Fruit fly (Drosophila melanogaster) whole organism, embryonic: ENCODE data around the gene Sidpn.

Source experiments
- CG10462 ChIP-seq: fragments of 200-800 bp; sonication (Bioruptor generic); optimal IDR thresholded peaks from 2 replicates; lab custom pipeline; 2016; ENCODE audit warnings: missing biosample characterization, missing genetic modification characterization
- CG10959 ChIP-seq: fragments of 200-800 bp; sonication (Bioruptor generic); IDR thresholded peaks from 2 replicates; pipeline ENCODE4 v1.3.6; 2022; ENCODE audit warnings: missing biosample characterization, missing genetic modification characterization
- CG12155 ChIP-seq: fragments of 200-800 bp; sonication (Bioruptor generic); optimal IDR thresholded peaks from 3 replicates; lab custom pipeline; 2016; ENCODE audit warnings: missing biosample characterization, missing genetic modification characterization
- CG12391 ChIP-seq: fragments of 200-800 bp; sonication (Bioruptor generic); optimal IDR thresholded peaks from 3 replicates; lab custom pipeline; 2018; ENCODE audit warnings: missing biosample characterization, mild to moderate bottlenecking, missing genetic modification characterization, moderate library complexity
- CG12659 ChIP-seq: fragments of 200-800 bp; sonication (Bioruptor generic); optimal IDR thresholded peaks from 3 replicates; lab custom pipeline; 2017; ENCODE audit warnings: mild to moderate bottlenecking, missing biosample characterization, missing genetic modification reagents, missing genetic modification characterization
- CG13123 ChIP-seq: fragments of 200-800 bp; sonication (Bioruptor generic); optimal IDR thresholded peaks from 2 replicates; lab custom pipeline; 2016; ENCODE audit warnings: missing biosample characterization, missing genetic modification characterization
- CG14965 ChIP-seq: fragments of 200-800 bp; sonication (Bioruptor generic); optimal IDR thresholded peaks from 2 replicates; lab custom pipeline; 2016; ENCODE audit warnings: missing biosample characterization, missing genetic modification characterization, borderline replicate concordance
- CG16813 ChIP-seq: fragments of 200-800 bp; sonication (Bioruptor generic); IDR thresholded peaks from 3 replicates; pipeline ENCODE4 v1.3.6; 2022; ENCODE audit warnings: missing biosample characterization, missing genetic modification characterization; ENCODE audit not compliant: partially characterized antibody
- CG16815 ChIP-seq: fragments of 200-800 bp; sonication (Bioruptor generic); optimal IDR thresholded peaks from 3 replicates; lab custom pipeline; 2017; ENCODE audit warnings: missing biosample characterization, mild to moderate bottlenecking, missing genetic modification characterization
- CG2889 ChIP-seq: fragments of 200-800 bp; sonication (Bioruptor generic); IDR thresholded peaks from 3 replicates; pipeline ENCODE4 v1.3.6; 2022; ENCODE audit warnings: missing biosample characterization, missing genetic modification characterization
- CG30020 ChIP-seq: fragments of 200-800 bp; optimal IDR thresholded peaks from 2 replicates; lab custom pipeline; 2019; ENCODE audit warnings: missing biosample characterization, mild to moderate bottlenecking, missing genetic modification characterization, moderate library complexity
- CG30431 ChIP-seq: fragments of 200-800 bp; sonication (Bioruptor generic); optimal IDR thresholded peaks from 2 replicates; lab custom pipeline; 2017; ENCODE audit warnings: missing biosample characterization, missing genetic modification characterization
- CG34224 ChIP-seq: fragments of 200-800 bp; sonication (Bioruptor generic); IDR thresholded peaks from 3 replicates; pipeline ENCODE4 v1.3.6; 2022; ENCODE audit warnings: missing biosample characterization, missing genetic modification characterization; ENCODE audit not compliant: partially characterized antibody
- CG4820 ChIP-seq: fragments of 200-800 bp; sonication (Bioruptor generic); optimal IDR thresholded peaks from 3 replicates; lab custom pipeline; 2016; ENCODE audit warnings: missing biosample characterization, missing genetic modification characterization
- CG6175 ChIP-seq: fragments of 200-800 bp; sonication (Bioruptor generic); IDR thresholded peaks from 3 replicates; pipeline ENCODE4 v1.3.6; 2022; ENCODE audit warnings: missing biosample characterization, missing genetic modification characterization
- CG6765 ChIP-seq: fragments of 200-800 bp; sonication (Bioruptor generic); optimal IDR thresholded peaks from 3 replicates; lab custom pipeline; 2017; ENCODE audit warnings: missing biosample characterization, mild to moderate bottlenecking, missing genetic modification characterization
- CG7556 ChIP-seq: fragments of 200-800 bp; sonication (Bioruptor generic); optimal IDR thresholded peaks from 2 replicates; lab custom pipeline; 2017; ENCODE audit warnings: missing biosample characterization, mild to moderate bottlenecking, missing genetic modification characterization
- Dad ChIP-seq: fragments of 200-800 bp; sonication (Bioruptor generic); optimal IDR thresholded peaks from 3 replicates; lab custom pipeline; 2016; ENCODE audit warnings: missing biosample characterization, missing genetic modification characterization
- Doc2 ChIP-seq: fragments of 200-800 bp; sonication (Bioruptor generic); IDR thresholded peaks from 2 replicates; pipeline ENCODE4 v1.3.6; 2022; ENCODE audit warnings: missing biosample characterization, missing genetic modification characterization
- Dref ChIP-seq: fragments of 200-800 bp; sonication (Bioruptor generic); IDR thresholded peaks from 2 replicates; pipeline ENCODE4 v1.3.6; 2022; ENCODE audit warnings: missing biosample characterization, missing genetic modification characterization
- Fer2 ChIP-seq: fragments of 200-800 bp; sonication (Bioruptor generic); optimal IDR thresholded peaks from 2 replicates; lab custom pipeline; 2018; ENCODE audit warnings: missing biosample characterization, mild to moderate bottlenecking, missing genetic modification characterization, moderate library complexity
- HHEX ChIP-seq: fragments of 200-800 bp; sonication (Bioruptor generic); optimal IDR thresholded peaks from 3 replicates; lab custom pipeline; 2017; ENCODE audit warnings: missing biosample characterization, mild to moderate bottlenecking, missing genetic modification characterization, missing genetic modification reagents
- Max ChIP-seq: fragments of 200-800 bp; sonication (Bioruptor generic); optimal IDR thresholded peaks from 2 replicates; lab custom pipeline; 2016; ENCODE audit warnings: missing biosample characterization, mild to moderate bottlenecking, missing genetic modification characterization
- Med ChIP-seq: fragments of 200-800 bp; sonication (Bioruptor generic); peaks from one replicate; lab custom pipeline; 2016; ENCODE audit warnings: missing biosample characterization, missing genetic modification characterization, mild to moderate bottlenecking, inconsistent platforms, moderate library complexity
- Opbp ChIP-seq: fragments of 200-800 bp; sonication (Bioruptor generic); IDR thresholded peaks from 3 replicates; pipeline ENCODE4 v1.3.6; 2022; ENCODE audit warnings: missing biosample characterization, missing genetic modification characterization; ENCODE audit not compliant: partially characterized antibody
- PHDP ChIP-seq: fragments of 200-800 bp; sonication (Bioruptor generic); optimal IDR thresholded peaks from 3 replicates; lab custom pipeline; 2018; ENCODE audit warnings: missing biosample characterization, mild to moderate bottlenecking, missing genetic modification characterization, moderate library complexity
- Scr ChIP-seq: fragments of 200-800 bp; sonication (Bioruptor generic); IDR thresholded peaks from 2 replicates; pipeline ENCODE4 v1.3.6; 2022; ENCODE audit warnings: missing biosample characterization, missing genetic modification characterization; ENCODE audit not compliant: partially characterized antibody
- Six4 ChIP-seq: fragments of 200-800 bp; sonication (Bioruptor generic); optimal IDR thresholded peaks from 2 replicates; lab custom pipeline; 2016; ENCODE audit warnings: missing biosample characterization, missing genetic modification characterization
- Usf ChIP-seq: fragments of 200-800 bp; sonication (Bioruptor generic); optimal IDR thresholded peaks from 2 replicates; lab custom pipeline; 2017; ENCODE audit warnings: missing genotype, missing biosample characterization, missing genetic modification characterization
- Xrp1 ChIP-seq: fragments of 200-800 bp; sonication (Bioruptor generic); IDR thresholded peaks from 2 replicates; pipeline ENCODE4 v1.3.6; 2022; ENCODE audit warnings: missing biosample characterization, missing genetic modification characterization
- br ChIP-seq: fragments of >200 bp; optimal IDR thresholded peaks from 2 replicates; lab custom pipeline; 2017
- bsh ChIP-seq, 2 experiments: fragments of 200-800 bp; sonication (Bioruptor generic); optimal IDR thresholded peaks; 2 replicates each; lab custom pipeline; 2017 to 2018; ENCODE audit warnings: mild to moderate bottlenecking in 2 of 2, missing biosample characterization in 2 of 2, missing genetic modification characterization in 2 of 2, moderate library complexity in 1 of 2
- caup ChIP-seq: fragments of 200-800 bp; sonication (Bioruptor generic); optimal IDR thresholded peaks from 3 replicates; lab custom pipeline; 2017; ENCODE audit warnings: missing biosample characterization, mild to moderate bottlenecking, missing genetic modification characterization, moderate library complexity; ENCODE audit not compliant: severe bottlenecking
- cg ChIP-seq: fragments of 200-800 bp; sonication (Bioruptor generic); optimal IDR thresholded peaks from 3 replicates; lab custom pipeline; 2019; ENCODE audit warnings: missing biosample characterization, mild to moderate bottlenecking, missing genetic modification characterization, moderate library complexity
- fd64A ChIP-seq: fragments of 200-800 bp; sonication (Bioruptor generic); optimal IDR thresholded peaks from 3 replicates; lab custom pipeline; 2018; ENCODE audit warnings: missing biosample characterization, mild to moderate bottlenecking, missing genetic modification characterization
- gcm ChIP-seq: fragments of 200-800 bp; sonication (Bioruptor generic); optimal IDR thresholded peaks from 2 replicates; lab custom pipeline; 2019; ENCODE audit warnings: missing biosample characterization, mild to moderate bottlenecking, missing genetic modification characterization, moderate library complexity
- her ChIP-seq: fragments of 200-800 bp; sonication (Bioruptor generic); optimal IDR thresholded peaks from 2 replicates; lab custom pipeline; 2016; ENCODE audit warnings: missing biosample characterization, missing genetic modification characterization
- ind ChIP-seq: fragments of 200-800 bp; sonication (Bioruptor generic); optimal IDR thresholded peaks from 3 replicates; lab custom pipeline; 2016; ENCODE audit warnings: missing biosample characterization, missing genetic modification characterization
- ken ChIP-seq: fragments of 200-800 bp; sonication (Bioruptor generic); IDR thresholded peaks from 3 replicates; pipeline ENCODE4 v1.3.6; 2022; ENCODE audit warnings: missing biosample characterization, missing genetic modification characterization
- lilli ChIP-seq: fragments of 200-800 bp; sonication (Bioruptor generic); optimal IDR thresholded peaks from 3 replicates; lab custom pipeline; 2016; ENCODE audit warnings: missing biosample characterization, missing genetic modification characterization
- luna ChIP-seq: fragments of 200-800 bp; sonication (Bioruptor generic); optimal IDR thresholded peaks from 2 replicates; lab custom pipeline; 2016; ENCODE audit warnings: missing biosample characterization, missing genetic modification characterization
- nerfin-1 ChIP-seq: fragments of 200-800 bp; sonication (Bioruptor generic); optimal IDR thresholded peaks from 3 replicates; lab custom pipeline; 2019; ENCODE audit warnings: missing biosample characterization, mild to moderate bottlenecking, missing genetic modification characterization, moderate library complexity
- nom ChIP-seq: fragments of 200-800 bp; sonication (Bioruptor generic); optimal IDR thresholded peaks from 2 replicates; lab custom pipeline; 2017; ENCODE audit warnings: missing biosample characterization, missing genetic modification characterization, mild to moderate bottlenecking, moderate library complexity, missing genetic modification reagents
- peb ChIP-seq: fragments of 200-800 bp; sonication (Bioruptor generic); IDR thresholded peaks from 2 replicates; pipeline ENCODE4 v1.3.6; 2022; ENCODE audit warnings: missing biosample characterization, missing genetic modification characterization
- pfk ChIP-seq: fragments of 200-800 bp; sonication (Bioruptor generic); optimal IDR thresholded peaks from 2 replicates; lab custom pipeline; 2018; ENCODE audit warnings: missing biosample characterization, mild to moderate bottlenecking, missing genetic modification characterization, moderate library complexity
- pho ChIP-seq: fragments of 200-800 bp; sonication (Bioruptor generic); optimal IDR thresholded peaks from 2 replicates; lab custom pipeline; 2016; ENCODE audit warnings: missing biosample characterization, missing genetic modification characterization
- pros ChIP-seq: fragments of 200-800 bp; sonication (Bioruptor generic); optimal IDR thresholded peaks from 3 replicates; lab custom pipeline; 2019; ENCODE audit warnings: missing biosample characterization, mild to moderate bottlenecking, missing genetic modification characterization, moderate library complexity
- tap ChIP-seq: fragments of 200-800 bp; optimal IDR thresholded peaks from 3 replicates; lab custom pipeline; 2019; ENCODE audit warnings: missing biosample characterization, mild to moderate bottlenecking, missing genetic modification characterization, moderate library complexity
- tna ChIP-seq: fragments of 200-800 bp; sonication (Bioruptor generic); IDR thresholded peaks from 2 replicates; pipeline ENCODE4 v1.3.6; 2022; ENCODE audit warnings: missing biosample characterization, missing genetic modification characterization; ENCODE audit not compliant: partially characterized antibody
- zfh1 ChIP-seq: fragments of 200-800 bp; sonication (Bioruptor generic); IDR thresholded peaks from 3 replicates; pipeline ENCODE4 v1.3.6; 2022; ENCODE audit warnings: missing biosample characterization, missing genetic modification characterization

Sidpn gene

DNA sequence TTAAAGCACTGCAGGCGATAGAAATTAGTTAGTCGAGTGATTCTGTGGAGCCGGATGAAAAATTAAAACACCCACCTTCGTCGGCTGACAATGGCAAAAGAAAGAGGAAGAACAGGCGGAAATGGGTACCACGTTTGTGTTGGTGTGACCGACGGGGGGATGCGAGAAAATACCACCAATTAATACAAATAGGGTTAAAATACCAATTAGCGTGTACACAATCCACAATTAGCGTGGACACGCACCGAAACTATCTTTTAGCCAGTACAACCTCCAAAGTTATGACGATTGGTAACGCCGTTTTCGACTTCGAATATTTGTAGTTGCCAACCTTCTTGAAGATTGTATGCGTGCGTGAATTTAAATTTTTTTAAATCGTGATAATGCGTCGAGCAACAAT is 18.4 kb upstream of the Sidpn start, which contains the start of gene RpL30:
RpL30 (minus strand) TSS at position 177 of the 400 bp plus-strand sequence.
- TF ChIP-seq Usf (GFP tag; lab: Kevin White, UChicago) (peak; percentile 80), tna (GFP tag; lab: Robert Waterston, UW) (no peak), CG10959 (GFP tag; lab: Robert Waterston, UW) (peak; percentile 75), bsh (GFP tag; optimal IDR thresholded peaks at IDR 0.05; lab: Kevin White, UChicago) (peak; percentile 81 to 82), tap (tag; lab: Kevin White, UChicago) (peak; percentile 77), CG16813 (peak; percentile 54; the same call in 2 of the 3 replicates), Opbp (peak; percentile 78), PHDP (peak; percentile 92), br (lab: Kevin White, UChicago) (no peak), lilli (GFP tag; lab: Kevin White, UChicago) (peak; percentile 79), CG34224 (0 out of 3 replicates have a peak, but pooled peaks have one; percentile 55), ken (GFP tag; lab: Robert Waterston, UW) (peak; percentile 88), Xrp1 (peak; percentile 11), CG13123 (GFP tag; lab: Kevin White, UChicago) (peak; percentile 82), CG12659 (GFP tag; lab: Kevin White, UChicago) (peak; percentile 96), pfk (peak; percentile 83), CG10462 (GFP tag; lab: Kevin White, UChicago) (peak; percentile 77), CG30431 (peak; percentile 79), Fer2 (tag; lab: Kevin White, UChicago) (peak; percentile 68), Doc2 (0 out of 2 replicates have a peak, but pooled peaks have one; percentile 33), CG4820 (peak; percentile 74), CG6175 (peak; percentile 82; the same call in 2 of the 3 replicates), Six4 (GFP tag; lab: Kevin White, UChicago) (peak; percentile 73), Dad (GFP tag; lab: Kevin White, UChicago) (peak; percentile 93), CG14965 (GFP tag; lab: Kevin White, UChicago) (peak; percentile 85), CG2889 (peak; percentile 63; the same call in 1 of the 3 replicates), CG6765 (GFP tag; lab: Kevin White, UChicago) (peak; percentile 97), Med (GFP tag; lab: Kevin White, UChicago) (peak; percentile 99), cg (GFP tag; lab: Kevin White, UChicago) (no peak), ind (GFP tag; lab: Kevin White, UChicago) (peak; percentile 62), HHEX (GFP tag; lab: Kevin White, UChicago) (peak; percentile 95), Dref (GFP tag; lab: Robert Waterston, UW) (peak; percentile 52), caup (GFP tag; lab: Kevin White, UChicago) (peak; percentile 98), peb (peak; percentile 42; the same call in 1 of the 2 replicates), CG16815 (peak; percentile 59), nom (GFP tag; lab: Kevin White, UChicago) (peak; percentile 95), her (peak; percentile 94), pros (GFP tag; lab: Kevin White, UChicago) (peak; percentile 31), Max (GFP tag; lab: Kevin White, UChicago) (peak; percentile 95), Scr (GFP tag; lab: Robert Waterston, UW) (peak; percentile 65), nerfin-1 (peak; percentile 80), zfh1 (GFP tag; lab: Robert Waterston, UW) (peak; percentile 91), luna (GFP tag; lab: Kevin White, UChicago) (peak; percentile 93), gcm (GFP tag; lab: Kevin White, UChicago) (peak; percentile 87), fd64A (GFP tag; lab: Kevin White, UChicago) (peak; percentile 93), CG12391 (peak; percentile 90), CG7556 (GFP tag; lab: Kevin White, UChicago) (peak; percentile 82), CG30020 (tag; lab: Kevin White, UChicago) (peak; percentile 60), CG12155 (GFP tag; lab: Kevin White, UChicago) (peak; percentile 68), pho (GFP tag; lab: Kevin White, UChicago) (peak; percentile 89)
